Fruit fly (Drosophila melanogaster): ENCODE measurements around the gene Myt1.

Myt1 gene

DNA sequence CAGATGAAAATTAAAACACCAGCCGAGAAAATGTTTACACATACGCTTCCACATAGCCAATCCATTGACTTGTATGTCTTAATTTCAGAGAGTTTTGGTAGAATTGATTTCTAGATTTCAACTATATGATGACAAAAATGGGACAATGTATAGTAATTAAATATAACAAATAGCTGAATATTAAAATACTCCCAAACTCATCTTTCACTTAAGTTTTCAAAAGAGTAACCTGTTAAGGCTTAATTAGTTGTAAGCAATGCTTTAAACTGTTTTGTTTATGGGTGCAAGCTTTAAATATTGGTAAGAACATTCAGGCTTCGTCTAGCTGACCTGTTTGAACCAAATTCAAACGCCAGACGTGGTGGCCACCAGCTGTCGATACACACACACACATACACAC is 49.3 kb upstream of the Myt1 start (continued):
- TF ChIP-seq z (GFP tag; IDR thresholded peaks at IDR 0.05): no peak
- peak; percentile 53 for TF ChIP-seq phol (tag; optimal IDR thresholded peaks at IDR 0.05)
- TF ChIP-seq CG2116 (GFP tag; optimal IDR thresholded peaks at IDR 0.05): no peak
- TF ChIP-seq Lpt (GFP tag; optimal IDR thresholded peaks at IDR 0.05): no peak
- peak; percentile 47 for TF ChIP-seq Oli (tag; optimal IDR thresholded peaks at IDR 0.05)
- no peak for TF ChIP-seq ttk (GFP tag; IDR thresholded peaks at IDR 0.05)
- TF ChIP-seq CG9932 (GFP tag; IDR thresholded peaks at IDR 0.05): no peak
- TF ChIP-seq grn (GFP tag; optimal IDR thresholded peaks at IDR 0.05): no peak
- TF ChIP-seq HLH3B (GFP tag; IDR thresholded peaks at IDR 0.05): no peak
- TF ChIP-seq Kr (GFP tag; optimal IDR thresholded peaks at IDR 0.05): no peak
- no peak for TF ChIP-seq mirr (GFP tag; optimal IDR thresholded peaks at IDR 0.05)
- TF ChIP-seq Ada2b (GFP tag; IDR thresholded peaks at IDR 0.05): no peak
- TF ChIP-seq CG11456 (GFP tag; IDR thresholded peaks at IDR 0.05): no peak
- TF ChIP-seq jigr1 (GFP tag; IDR thresholded peaks at IDR 0.05): no peak
- TF ChIP-seq lab (GFP tag; optimal IDR thresholded peaks at IDR 0.05): peak; percentile 18
- TF ChIP-seq fd96Cb (tag; optimal IDR thresholded peaks at IDR 0.05): peak; percentile 22
- TF ChIP-seq gro (GFP tag; optimal IDR thresholded peaks at IDR 0.05): no peak
- no peak for TF ChIP-seq dmrt11E (tag; optimal IDR thresholded peaks at IDR 0.05)
- TF ChIP-seq unpg (GFP tag; optimal IDR thresholded peaks at IDR 0.05): peak; percentile 25
- TF ChIP-seq ato (GFP tag; IDR thresholded peaks at IDR 0.05; ENCODE audit: partially characterized antibody): no peak
- TF ChIP-seq Dad (GFP tag; optimal IDR thresholded peaks at IDR 0.05): no peak
- TF ChIP-seq CG3281 (GFP tag; optimal IDR thresholded peaks at IDR 0.05): no peak
- no peak for TF ChIP-seq CG1602 (GFP tag; optimal IDR thresholded peaks at IDR 0.05)
- TF ChIP-seq CG13894 (tag; optimal IDR thresholded peaks at IDR 0.05): no peak
- TF ChIP-seq kni (GFP tag; optimal IDR thresholded peaks at IDR 0.05): no peak
- TF ChIP-seq BtbVII (GFP tag; optimal IDR thresholded peaks at IDR 0.05): no peak
- TF ChIP-seq Hmr (GFP tag; optimal IDR thresholded peaks at IDR 0.05): peak; percentile 26
- no peak for TF ChIP-seq MTF-1 (GFP tag; optimal IDR thresholded peaks at IDR 0.05; ENCODE audit: borderline replicate concordance)
- TF ChIP-seq disco-r (GFP tag; optimal IDR thresholded peaks at IDR 0.05): no peak
- no peak for TF ChIP-seq Atf6 (GFP tag; IDR thresholded peaks at IDR 0.05)
- TF ChIP-seq PHDP (tag; optimal IDR thresholded peaks at IDR 0.05): peak; percentile 31
- no peak for TF ChIP-seq eyg (GFP tag; optimal IDR thresholded peaks at IDR 0.05)
- TF ChIP-seq CG18476 (GFP tag; optimal IDR thresholded peaks at IDR 0.05): no peak
- no peak for TF ChIP-seq CG6175 (GFP tag; IDR thresholded peaks at IDR 0.05)
- TF ChIP-seq CG17802 (tag; optimal IDR thresholded peaks at IDR 0.05): no peak
- no peak for TF ChIP-seq Dref (GFP tag; IDR thresholded peaks at IDR 0.05)
- TF ChIP-seq Sin3A (optimal IDR thresholded peaks at IDR 0.05): no peak
- TF ChIP-seq Nf-YA (GFP tag; IDR thresholded peaks at IDR 0.05): no peak
- TF ChIP-seq sens (GFP tag): peak; percentile 79
- no peak for TF ChIP-seq jumu (GFP tag; optimal IDR thresholded peaks at IDR 0.05)
- no peak for TF ChIP-seq CG4617 (GFP tag; optimal IDR thresholded peaks at IDR 0.05; ENCODE audit: borderline replicate concordance)
- TF ChIP-seq croc (GFP tag; conservative IDR thresholded peaks at IDR 0.05): no peak
- TF ChIP-seq amos (GFP tag; IDR thresholded peaks at IDR 0.05; ENCODE audit: partially characterized antibody): no peak
- TF ChIP-seq ems (GFP tag; optimal IDR thresholded peaks at IDR 0.05): no peak
- no peak for TF ChIP-seq CG32772 (GFP tag; IDR thresholded peaks at IDR 0.05)
- no peak for TF ChIP-seq stc (GFP tag; IDR thresholded peaks at IDR 0.05)
- TF ChIP-seq CG15269 (tag; optimal IDR thresholded peaks at IDR 0.05): peak; percentile 40
- TF ChIP-seq CG4360 (GFP tag; IDR thresholded peaks at IDR 0.05): no peak
- TF ChIP-seq CG10431 (GFP tag; optimal IDR thresholded peaks at IDR 0.05): no peak
- no peak for TF ChIP-seq CG16779 (GFP tag; IDR thresholded peaks at IDR 0.05)
- TF ChIP-seq CG9797 (GFP tag; optimal IDR thresholded peaks at IDR 0.05): no peak
- TF ChIP-seq B-H2 (GFP tag; optimal IDR thresholded peaks at IDR 0.05): no peak
- peak; percentile 24 for TF ChIP-seq CG2712 (tag; optimal IDR thresholded peaks at IDR 0.05)

Measured in whole organism, embryonic.